Worm (Caenorhabditis elegans): ENCODE measurements around the gene srh-113.

The srh-113 gene

ce11 chrV:17212743-17213142 lies at the start of gene srh-113:
srh-113 (plus strand) TSS chrV:17213043.
- TF ChIP-seq ceh-83 (GFP tag; optimal IDR thresholded peaks at IDR 0.05) = no peak
- no peak for TF ChIP-seq snpc-4 (tag; optimal IDR thresholded peaks at IDR 0.05)
- TF ChIP-seq hlh-1 (tag; optimal IDR thresholded peaks at IDR 0.05) = no peak
- TF ChIP-seq mls-2 (tag; optimal IDR thresholded peaks at IDR 0.05) = no peak
- TF ChIP-seq drap-1 (GFP tag; optimal IDR thresholded peaks at IDR 0.05) = no peak
- no peak for TF ChIP-seq unc-62 (GFP tag; optimal IDR thresholded peaks at IDR 0.05)
- TF ChIP-seq nhr-76 (tag; optimal IDR thresholded peaks at IDR 0.05) = no peak
- TF ChIP-seq elt-1 (tag; optimal IDR thresholded peaks at IDR 0.05; ENCODE audit: borderline replicate concordance, insufficient read depth) = no peak
- no peak for TF ChIP-seq nhr-28 (tag; optimal IDR thresholded peaks at IDR 0.05)
- TF ChIP-seq ztf-11 (tag; optimal IDR thresholded peaks at IDR 0.05) = no peak
- no peak for TF ChIP-seq M03D4.4 (tag; optimal IDR thresholded peaks at IDR 0.05)
- TF ChIP-seq sem-2 (GFP tag; optimal IDR thresholded peaks at IDR 0.05) = no peak
- TF ChIP-seq lin-32 (GFP tag; optimal IDR thresholded peaks at IDR 0.05) = no peak
- no peak for TF ChIP-seq nhr-237 (tag; optimal IDR thresholded peaks at IDR 0.05)

- TF ChIP-seq ces-1 (GFP tag; optimal IDR thresholded peaks at IDR 0.05) (no peak), nhr-237 (tag; optimal IDR thresholded peaks at IDR 0.05) (no peak), zip-8 (tag; optimal IDR thresholded peaks at IDR 0.05) (no peak), elt-1 (tag; optimal IDR thresholded peaks at IDR 0.05; ENCODE audit: borderline replicate concordance, insufficient read depth) (no peak), snpc-4 (tag; optimal IDR thresholded peaks at IDR 0.05) (no peak)
These were observed 47.4 kb upstream of the srh-113 start, which contains the start of gene srh-102 for ce11 chrV:17165409-17165808. srh-102 (minus strand) TSS chrV:17165509.

ce11 chrV:17167457-17167856 lies 45.4 kb upstream of the srh-113 start, which contains the start of gene srz-66:
srz-66 (minus strand) TSS chrV:17167557.
- TF ChIP-seq lin-32 (GFP tag; optimal IDR thresholded peaks at IDR 0.05) = no peak
- TF ChIP-seq nhr-2 (tag; optimal IDR thresholded peaks at IDR 0.05) = no peak
- no peak for TF ChIP-seq drap-1 (GFP tag; optimal IDR thresholded peaks at IDR 0.05)
- TF ChIP-seq ztf-11 (tag; optimal IDR thresholded peaks at IDR 0.05) = no peak
- TF ChIP-seq blmp-1 (tag; optimal IDR thresholded peaks at IDR 0.05) = no peak

- TF ChIP-seq pha-4 (tag; optimal IDR thresholded peaks at IDR 0.05) (no peak), drap-1 (GFP tag; optimal IDR thresholded peaks at IDR 0.05) (no peak), ceh-43 (GFP tag; optimal IDR thresholded peaks at IDR 0.05) (no peak), ceh-83 (GFP tag; optimal IDR thresholded peaks at IDR 0.05) (no peak), lin-32 (GFP tag; optimal IDR thresholded peaks at IDR 0.05) (no peak), nhr-2 (tag; optimal IDR thresholded peaks at IDR 0.05) (no peak), nhr-12 (tag; optimal IDR thresholded peaks at IDR 0.05) (no peak), bed-3 (GFP tag; optimal IDR thresholded peaks at IDR 0.05) (no peak), unc-120 (tag; optimal IDR thresholded peaks at IDR 0.05; ENCODE audit: poor library complexity, severe bottlenecking) (no peak), ceh-39 (tag; optimal IDR thresholded peaks at IDR 0.05) (no peak), ztf-11 (tag; optimal IDR thresholded peaks at IDR 0.05) (no peak), unc-39 (tag; optimal IDR thresholded peaks at IDR 0.05) (no peak), nhr-76 (tag; optimal IDR thresholded peaks at IDR 0.05) (no peak), lin-13 (tag; optimal IDR thresholded peaks at IDR 0.05) (no peak), ces-1 (GFP tag; optimal IDR thresholded peaks at IDR 0.05) (no peak), snpc-4 (tag; optimal IDR thresholded peaks at IDR 0.05) (no peak), zip-8 (tag; optimal IDR thresholded peaks at IDR 0.05) (no peak), hlh-1 (tag; optimal IDR thresholded peaks at IDR 0.05) (no peak)
These were observed 42.0 kb upstream of the srh-113 start, which contains the start of gene srw-51 for ce11 chrV:17170822-17171221. srw-51 (minus strand) TSS chrV:17170922.

ce11 chrV:17171551-17171950 lies 41.3 kb upstream of the srh-113 start, which contains the start of gene srbc-26:
srbc-26 (plus strand) TSS chrV:17171851.
- TF ChIP-seq drap-1 (GFP tag; optimal IDR thresholded peaks at IDR 0.05) (no peak), unc-39 (tag; optimal IDR thresholded peaks at IDR 0.05) (no peak), lin-32 (GFP tag; optimal IDR thresholded peaks at IDR 0.05) (no peak), elt-3 (tag; optimal IDR thresholded peaks at IDR 0.05) (no peak), elt-1 (tag; optimal IDR thresholded peaks at IDR 0.05; ENCODE audit: borderline replicate concordance, insufficient read depth) (no peak), nhr-2 (tag; optimal IDR thresholded peaks at IDR 0.05) (no peak), sem-2 (GFP tag; optimal IDR thresholded peaks at IDR 0.05) (no peak), tbx-8 (GFP tag; optimal IDR thresholded peaks at IDR 0.05) (no peak), nhr-28 (tag; optimal IDR thresholded peaks at IDR 0.05) (no peak), sptf-1 (tag; optimal IDR thresholded peaks at IDR 0.05) (no peak), nhr-12 (tag; optimal IDR thresholded peaks at IDR 0.05) (no peak), unc-62 (GFP tag; optimal IDR thresholded peaks at IDR 0.05) (no peak), nhr-237 (tag; optimal IDR thresholded peaks at IDR 0.05) (no peak)

Measured in whole organism, mixed stage, embryonic.